Fruit fly (Drosophila melanogaster) whole organism, embryonic: Measurements from ENCODE around the gene mRpS18B.

Experiments
- Awh ChIP-seq: fragments of 200-800 bp; sonication (Bioruptor generic); IDR thresholded peaks from 2 replicates; pipeline ENCODE4, ENCODE4 v1.3.6; 2022; ENCODE audit warnings: missing biosample characterization, missing genetic modification characterization
- B-H1 ChIP-seq: fragments of 200-800 bp; sonication (Bioruptor generic); IDR thresholded peaks from 3 replicates; pipeline ENCODE4 v1.3.6; 2022; ENCODE audit warnings: missing biosample characterization, missing genetic modification characterization
- Bteb2 ChIP-seq: fragments of 200-800 bp; sonication (Bioruptor generic); optimal IDR thresholded peaks from 2 replicates; lab custom pipeline; 2016; ENCODE audit warnings: missing biosample characterization, missing genetic modification characterization
- CG10366 ChIP-seq: fragments of 200-800 bp; sonication (Bioruptor generic); IDR thresholded peaks from 2 replicates; pipeline ENCODE4 v1.3.6; 2022; ENCODE audit warnings: missing biosample characterization, missing genetic modification characterization
- CG12659 ChIP-seq: fragments of 200-800 bp; sonication (Bioruptor generic); optimal IDR thresholded peaks from 3 replicates; lab custom pipeline; 2017; ENCODE audit warnings: mild to moderate bottlenecking, missing biosample characterization, missing genetic modification reagents, missing genetic modification characterization
- CG14014 ChIP-seq: fragments of 200-800 bp; sonication (Bioruptor generic); IDR thresholded peaks from 2 replicates; pipeline ENCODE4 v1.3.6; 2022; ENCODE audit warnings: missing biosample characterization, missing genetic modification characterization
- CG15073 ChIP-seq: fragments of 200-800 bp; sonication (Bioruptor generic); optimal IDR thresholded peaks from 2 replicates; lab custom pipeline; 2016; ENCODE audit warnings: missing biosample characterization, missing genetic modification characterization
- CG16813 ChIP-seq: fragments of 200-800 bp; sonication (Bioruptor generic); IDR thresholded peaks from 3 replicates; pipeline ENCODE4 v1.3.6; 2022; ENCODE audit warnings: missing biosample characterization, missing genetic modification characterization; ENCODE audit not compliant: partially characterized antibody
- CG17328 ChIP-seq: fragments of 200-800 bp; sonication (Bioruptor generic); IDR thresholded peaks from 2 replicates; pipeline ENCODE4 v1.3.6; 2022; ENCODE audit warnings: missing biosample characterization, missing genetic modification characterization
- CG18011 ChIP-seq: fragments of 200-800 bp; sonication (Bioruptor generic); optimal IDR thresholded peaks from 2 replicates; lab custom pipeline; 2017; ENCODE audit warnings: missing biosample characterization, missing genetic modification characterization, mild to moderate bottlenecking, moderate library complexity, missing genotype
- CG18262 ChIP-seq: fragments of 200-800 bp; optimal IDR thresholded peaks from 3 replicates; lab custom pipeline; 2019; ENCODE audit warnings: missing biosample characterization, mild to moderate bottlenecking, missing genetic modification characterization, moderate library complexity
- CG18619 ChIP-seq: fragments of 200-800 bp; sonication (Bioruptor generic); optimal IDR thresholded peaks from 3 replicates; lab custom pipeline; 2017; ENCODE audit warnings: missing biosample characterization, mild to moderate bottlenecking, missing genetic modification characterization
- CG34224 ChIP-seq: fragments of 200-800 bp; sonication (Bioruptor generic); IDR thresholded peaks from 3 replicates; pipeline ENCODE4 v1.3.6; 2022; ENCODE audit warnings: missing biosample characterization, missing genetic modification characterization; ENCODE audit not compliant: partially characterized antibody
- CG4854 ChIP-seq: fragments of 200-800 bp; sonication (Bioruptor generic); optimal IDR thresholded peaks from 2 replicates; lab custom pipeline; 2016; ENCODE audit warnings: missing biosample characterization, missing genetic modification characterization, inconsistent platforms
- CG6683 ChIP-seq: fragments of 200-800 bp; sonication (Bioruptor generic); optimal IDR thresholded peaks from 2 replicates; lab custom pipeline; 2017; ENCODE audit warnings: missing biosample characterization, mild to moderate bottlenecking, missing genetic modification characterization, missing genetic modification reagents
- CG7357 ChIP-seq: fragments of 200-800 bp; sonication (Bioruptor generic); IDR thresholded peaks from 3 replicates; pipeline ENCODE4 v1.3.6; 2022; ENCODE audit warnings: missing biosample characterization, missing genetic modification characterization
- CG7372 ChIP-seq: fragments of 200-800 bp; sonication (Bioruptor generic); IDR thresholded peaks from 2 replicates; pipeline ENCODE4 v1.3.6; 2022; ENCODE audit warnings: missing biosample characterization, missing genetic modification characterization
- CG8089 ChIP-seq: fragments of 200-800 bp; sonication (Bioruptor generic); optimal IDR thresholded peaks from 3 replicates; lab custom pipeline; 2016; ENCODE audit warnings: missing biosample characterization, missing genetic modification characterization
- CG8388 ChIP-seq: fragments of 200-800 bp; sonication (Bioruptor generic); optimal IDR thresholded peaks from 2 replicates; lab custom pipeline; 2019; ENCODE audit warnings: missing biosample characterization, mild to moderate bottlenecking, missing genetic modification characterization, moderate library complexity
- CG8478 ChIP-seq: fragments of >200 bp; optimal IDR thresholded peaks from 2 replicates; lab custom pipeline; 2018
- CG9932 ChIP-seq: fragments of 200-800 bp; sonication (Bioruptor generic); IDR thresholded peaks from 2 replicates; pipeline ENCODE4 v1.3.6; 2022; ENCODE audit warnings: missing biosample characterization, missing genetic modification characterization
- Camta ChIP-seq: fragments of 200-800 bp; sonication (Bioruptor generic); optimal IDR thresholded peaks from 2 replicates; lab custom pipeline; 2016; ENCODE audit warnings: missing biosample characterization, missing genetic modification characterization
- D ChIP-seq, 2 experiments: fragments of 200-800 bp in 1 of 2; fragments of >200 bp in 1 of 2; sonication (Bioruptor generic) in 1 of 2; optimal IDR thresholded peaks; 2 replicates in 1 of 2; 3 replicates in 1 of 2; lab custom pipeline; 2017; ENCODE audit warnings: mild to moderate bottlenecking in 1 of 2, missing biosample characterization in 1 of 2, missing genetic modification characterization in 1 of 2, missing genetic modification reagents in 1 of 2
- HLH54F ChIP-seq: fragments of 200-800 bp; sonication (Bioruptor generic); optimal IDR thresholded peaks from 3 replicates; lab custom pipeline; 2016; ENCODE audit warnings: missing biosample characterization, missing genetic modification characterization
- Hr3 ChIP-seq: fragments of 200-800 bp; sonication (Bioruptor generic); optimal IDR thresholded peaks from 3 replicates; lab custom pipeline; 2016; ENCODE audit warnings: missing biosample characterization, missing genetic modification characterization
- MESR4 ChIP-seq: fragments of 200-800 bp; sonication (Bioruptor generic); optimal IDR thresholded peaks from 2 replicates; lab custom pipeline; 2018; ENCODE audit warnings: missing biosample characterization, mild to moderate bottlenecking, missing genetic modification characterization, moderate library complexity
- Meics ChIP-seq: fragments of 200-800 bp; sonication (Bioruptor generic); optimal IDR thresholded peaks from 2 replicates; lab custom pipeline; 2017; ENCODE audit warnings: missing biosample characterization, mild to moderate bottlenecking, missing genetic modification characterization
- Mes4 ChIP-seq: fragments of 200-800 bp; sonication (Bioruptor generic); optimal IDR thresholded peaks from 2 replicates; lab custom pipeline; 2016; ENCODE audit warnings: missing biosample characterization, missing genetic modification characterization
- abd-A ChIP-seq: fragments of 200-800 bp; sonication (Bioruptor generic); optimal IDR thresholded peaks from 3 replicates; lab custom pipeline; 2019; ENCODE audit warnings: missing biosample characterization, mild to moderate bottlenecking, missing genetic modification characterization, moderate library complexity
- bigmax ChIP-seq: fragments of 200-800 bp; sonication (Bioruptor generic); optimal IDR thresholded peaks from 2 replicates; lab custom pipeline; 2018; ENCODE audit warnings: missing biosample characterization, mild to moderate bottlenecking, missing genetic modification characterization
- caup ChIP-seq: fragments of 200-800 bp; sonication (Bioruptor generic); optimal IDR thresholded peaks from 3 replicates; lab custom pipeline; 2017; ENCODE audit warnings: missing biosample characterization, mild to moderate bottlenecking, missing genetic modification characterization, moderate library complexity; ENCODE audit not compliant: severe bottlenecking
- dm ChIP-seq: fragments of 200-800 bp; sonication (Bioruptor generic); optimal IDR thresholded peaks from 3 replicates; lab custom pipeline; 2016; ENCODE audit warnings: missing biosample characterization, missing genetic modification characterization
- fd64A ChIP-seq: fragments of 200-800 bp; sonication (Bioruptor generic); optimal IDR thresholded peaks from 3 replicates; lab custom pipeline; 2018; ENCODE audit warnings: missing biosample characterization, mild to moderate bottlenecking, missing genetic modification characterization
- fd96Cb ChIP-seq: fragments of 200-800 bp; sonication (Bioruptor generic); optimal IDR thresholded peaks from 2 replicates; lab custom pipeline; 2018; ENCODE audit warnings: missing biosample characterization, mild to moderate bottlenecking, missing genetic modification characterization, moderate library complexity
- gce ChIP-seq: fragments of 200-800 bp; sonication (Bioruptor generic); IDR thresholded peaks from 3 replicates; pipeline ENCODE4 v1.3.6; 2022; ENCODE audit warnings: missing biosample characterization, missing genetic modification characterization
- her ChIP-seq: fragments of 200-800 bp; sonication (Bioruptor generic); optimal IDR thresholded peaks from 2 replicates; lab custom pipeline; 2016; ENCODE audit warnings: missing biosample characterization, missing genetic modification characterization
- hkb ChIP-seq, 2 experiments: fragments of 200-800 bp in 1 of 2; fragments of >200 bp in 1 of 2; sonication (Bioruptor generic) in 1 of 2; IDR thresholded peaks in 1 of 2; optimal IDR thresholded peaks in 1 of 2; 2 replicates each; pipeline versions ENCODE4 v1.3.6 to Lab custom; 2017 to 2022; ENCODE audit warnings: missing biosample characterization in 1 of 2, missing genetic modification characterization in 1 of 2
- kah ChIP-seq: fragments of 200-800 bp; sonication (Bioruptor generic); optimal IDR thresholded peaks from 2 replicates; lab custom pipeline; 2018; ENCODE audit warnings: missing biosample characterization, mild to moderate bottlenecking, missing genetic modification characterization
- kay ChIP-seq: fragments of 200-800 bp; sonication (Bioruptor generic); optimal IDR thresholded peaks from 2 replicates; lab custom pipeline; 2016; ENCODE audit warnings: missing biosample characterization, missing genetic modification characterization
- knrl ChIP-seq: fragments of 200-800 bp; sonication (Bioruptor generic); IDR thresholded peaks from 3 replicates; pipeline ENCODE4 v1.3.6; 2022; ENCODE audit warnings: missing biosample characterization, missing genetic modification characterization; ENCODE audit not compliant: partially characterized antibody
- lov ChIP-seq, 2 experiments: fragments of 200-800 bp in 1 of 2; fragments of >200 bp in 1 of 2; sonication (Bioruptor generic) in 1 of 2; IDR thresholded peaks in 1 of 2; optimal IDR thresholded peaks in 1 of 2; 2 replicates in 1 of 2; 3 replicates in 1 of 2; pipeline versions ENCODE4 v1.3.6 to Lab custom; 2017 to 2022; ENCODE audit warnings: missing biosample characterization in 1 of 2, missing genetic modification characterization in 1 of 2
- pho ChIP-seq: fragments of 200-800 bp; sonication (Bioruptor generic); optimal IDR thresholded peaks from 2 replicates; lab custom pipeline; 2016; ENCODE audit warnings: missing biosample characterization, missing genetic modification characterization
- pum ChIP-seq: fragments of 200-800 bp; sonication (Bioruptor generic); optimal IDR thresholded peaks from 2 replicates; lab custom pipeline; 2016; ENCODE audit warnings: missing biosample characterization, missing genetic modification characterization
- repo ChIP-seq: fragments of 200-800 bp; sonication (Bioruptor generic); optimal IDR thresholded peaks from 2 replicates; lab custom pipeline; 2016; ENCODE audit warnings: missing biosample characterization, missing genetic modification characterization
- sug ChIP-seq: fragments of 200-800 bp; optimal IDR thresholded peaks from 2 replicates; lab custom pipeline; 2019; ENCODE audit warnings: missing biosample characterization, mild to moderate bottlenecking, missing genetic modification characterization, moderate library complexity
- twi ChIP-seq: fragments of 200-800 bp; optimal IDR thresholded peaks from 2 replicates; lab custom pipeline; 2019; ENCODE audit warnings: missing biosample characterization, mild to moderate bottlenecking, missing genetic modification characterization, moderate library complexity
- vfl ChIP-seq: fragments of 200-800 bp; sonication (Bioruptor generic); optimal IDR thresholded peaks from 2 replicates; lab custom pipeline; 2016; ENCODE audit warnings: missing biosample characterization, missing genetic modification characterization
- wor ChIP-seq: fragments of 200-800 bp; sonication (Bioruptor generic); IDR thresholded peaks from 2 replicates; pipeline ENCODE4 v1.3.6; 2022; ENCODE audit warnings: missing biosample characterization, missing genetic modification characterization

mRpS18B gene

DNA sequence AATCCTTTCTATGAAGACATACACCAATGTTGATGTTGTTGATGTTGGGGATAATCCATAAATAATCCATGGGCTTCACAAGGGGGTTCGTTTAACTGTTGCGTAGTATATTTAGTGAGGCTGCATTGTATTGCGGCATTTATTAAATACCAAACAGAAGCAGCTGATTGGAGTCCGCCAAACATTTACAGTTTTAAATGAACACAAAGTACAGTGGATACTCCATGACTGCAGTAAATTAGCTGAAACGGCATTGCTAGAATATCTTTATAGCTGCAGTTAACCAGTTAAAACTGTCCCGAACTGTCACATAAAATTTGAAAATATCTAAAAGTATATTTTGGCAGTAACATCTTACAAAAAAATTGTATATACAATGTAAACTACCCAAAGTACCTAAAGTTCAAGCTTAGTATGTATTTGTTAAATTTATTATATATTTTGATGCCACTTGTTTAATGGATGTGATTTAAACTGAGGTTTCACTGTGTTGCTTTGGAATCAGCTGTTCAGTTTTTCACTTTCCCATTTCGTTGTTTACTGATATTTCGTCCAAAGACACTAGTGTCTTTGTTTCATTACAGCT is 5.9 kb downstream of the mRpS18B start, which contains the start of the genes CG10747 and Pyroxd1 (continued):
- TF ChIP-seq CG18262 (tag; lab: Kevin White, UChicago), result peak; percentile 96
- TF ChIP-seq CG18619 (GFP tag; lab: Kevin White, UChicago), result peak; percentile 97
- TF ChIP-seq CG34224 (GFP tag; lab: Robert Waterston, UW), result no peak
- peak; percentile 94 for TF ChIP-seq twi (tag; lab: Kevin White, UChicago)
- peak; percentile 92 for TF ChIP-seq Bteb2 (GFP tag; lab: Kevin White, UChicago)
- no peak for TF ChIP-seq bigmax (GFP tag; lab: Kevin White, UChicago)
- peak; percentile 88 for TF ChIP-seq CG7357
- TF ChIP-seq B-H1 (GFP tag; lab: Robert Waterston, UW), result peak; percentile 91
- TF ChIP-seq dm (GFP tag; lab: Kevin White, UChicago), result peak; percentile 82
- TF ChIP-seq CG8089 (GFP tag; lab: Kevin White, UChicago), result peak; percentile 87
- peak; percentile 93 for TF ChIP-seq Camta
- TF ChIP-seq kah (GFP tag; lab: Kevin White, UChicago), result peak; percentile 90
- peak; percentile 94 for TF ChIP-seq CG7372 (GFP tag; lab: Robert Waterston, UW)
- TF ChIP-seq MESR4 (GFP tag; lab: Kevin White, UChicago), result peak; percentile 80
- TF ChIP-seq CG18011 (GFP tag; lab: Kevin White, UChicago), result peak; percentile 89
- peak; percentile 86 for TF ChIP-seq CG15073 (GFP tag; lab: Kevin White, UChicago)
- TF ChIP-seq her (GFP tag; lab: Kevin White, UChicago), result peak; percentile 89
- TF ChIP-seq abd-A (tag; lab: Kevin White, UChicago), result no peak
- no peak for TF ChIP-seq hkb (optimal IDR thresholded peaks at IDR 0.05; lab: Kevin White, UChicago)
- TF ChIP-seq hkb (GFP tag; IDR thresholded peaks at IDR 0.05; lab: Robert Waterston, UW), result peak; percentile 96
- peak; percentile 96 for TF ChIP-seq vfl (GFP tag; lab: Kevin White, UChicago)
- TF ChIP-seq Hr3, result peak; percentile 97
- no peak for TF ChIP-seq CG8478 (lab: Kevin White, UChicago)
- TF ChIP-seq HLH54F (GFP tag; lab: Kevin White, UChicago), result peak; percentile 97
- TF ChIP-seq fd96Cb, result peak; percentile 96
- TF ChIP-seq CG17328 (GFP tag; lab: Robert Waterston, UW), result peak; percentile 92
- no peak for TF ChIP-seq CG16813 (GFP tag; lab: Robert Waterston, UW)
- TF ChIP-seq repo (GFP tag; lab: Kevin White, UChicago), result peak; percentile 78
- peak; percentile 98 for TF ChIP-seq CG12659
- peak; percentile 96 for TF ChIP-seq caup
- TF ChIP-seq kay (GFP tag; lab: Kevin White, UChicago), result peak; percentile 93
- peak; percentile 94 for TF ChIP-seq CG4854 (GFP tag; lab: Kevin White, UChicago)
- TF ChIP-seq Mes4, result peak; percentile 90
- TF ChIP-seq CG9932 (GFP tag; lab: Robert Waterston, UW), result peak; percentile 97
- no peak for TF ChIP-seq knrl (GFP tag; lab: Robert Waterston, UW)
- TF ChIP-seq D (optimal IDR thresholded peaks at IDR 0.05; lab: Kevin White, UChicago), result no peak
- peak; percentile 91 for TF ChIP-seq D (GFP tag; optimal IDR thresholded peaks at IDR 0.05; lab: Kevin White, UChicago)
- TF ChIP-seq lov (optimal IDR thresholded peaks at IDR 0.05; lab: Kevin White, UChicago), result no peak
- TF ChIP-seq lov (GFP tag; IDR thresholded peaks at IDR 0.05; lab: Robert Waterston, UW), result 0 out of 3 replicates have a peak, but pooled peaks have one; percentile 65
- peak; percentile 86 for TF ChIP-seq Awh (GFP tag; lab: Robert Waterston, UW)
- TF ChIP-seq CG6683, result peak; percentile 89
- TF ChIP-seq fd64A, result peak; percentile 78
- TF ChIP-seq pho (GFP tag; lab: Kevin White, UChicago), result peak; percentile 97
- peak; percentile 96 for TF ChIP-seq Meics (GFP tag; lab: Kevin White, UChicago)
- peak; percentile 94 for TF ChIP-seq pum
- TF ChIP-seq CG10366, result peak; percentile 95
- TF ChIP-seq sug (tag; lab: Kevin White, UChicago), result peak; percentile 97
- TF ChIP-seq wor (GFP tag; lab: Robert Waterston, UW), result peak; percentile 94
- peak; percentile 96 for TF ChIP-seq CG14014 (GFP tag; lab: Robert Waterston, UW)
- TF ChIP-seq gce (GFP tag; lab: Robert Waterston, UW), result peak; percentile 80; the same call in 2 of the 3 replicates
- TF ChIP-seq CG8388 (GFP tag; lab: Kevin White, UChicago), result peak; percentile 95
